Fruit fly (Drosophila melanogaster) whole organism, prepupa: ENCODE data around the gene Acp98AB.

Experiments used
- CG11294 ChIP-seq: fragments of 200-800 bp; sonication (Bioruptor generic); IDR thresholded peaks from 2 replicates; pipeline ENCODE4 v1.3.6; 2022; ENCODE audit warnings: missing biosample characterization, missing genetic modification characterization
- CG1621 ChIP-seq: fragments of 200-800 bp; sonication (Bioruptor generic); optimal IDR thresholded peaks from 3 replicates; lab custom pipeline; 2018; ENCODE audit warnings: missing biosample characterization, mild to moderate bottlenecking, missing genetic modification characterization
- CG16779 ChIP-seq: fragments of 200-800 bp; sonication (Bioruptor generic); optimal IDR thresholded peaks from 3 replicates; lab custom pipeline; 2017; ENCODE audit warnings: missing biosample characterization, mild to moderate bottlenecking, missing genetic modification characterization
- Hr4 ChIP-seq: fragments of 200-800 bp; sonication (Bioruptor generic); optimal IDR thresholded peaks from 3 replicates; lab custom pipeline; 2016; ENCODE audit warnings: missing biosample characterization, missing genetic modification characterization
- OdsH ChIP-seq: fragments of 200-800 bp; sonication (Bioruptor generic); optimal IDR thresholded peaks from 3 replicates; lab custom pipeline; 2016; ENCODE audit warnings: missing biosample characterization, missing genetic modification characterization

- no peak for TF ChIP-seq Hr4
- no peak for TF ChIP-seq CG1621 (tag; lab: Kevin White, UChicago)
- no peak for TF ChIP-seq CG11294 (GFP tag; lab: Robert Waterston, UW)
- TF ChIP-seq CG16779: no peak
- TF ChIP-seq OdsH (GFP tag; lab: Kevin White, UChicago): no peak
Measured at dm6 chr3R:27692645-27693307, 1.9 kb upstream of the Acp98AB start.
